Worm (Caenorhabditis elegans): Measurements from ENCODE around the gene Y32G9B.1.
"Not testable (repeated sequence)": the region's sequence is repeated elsewhere in the genome, so short reads cannot be mapped to it uniquely, and the experiment has no call there.

Gene Y32G9B.1

DNA sequence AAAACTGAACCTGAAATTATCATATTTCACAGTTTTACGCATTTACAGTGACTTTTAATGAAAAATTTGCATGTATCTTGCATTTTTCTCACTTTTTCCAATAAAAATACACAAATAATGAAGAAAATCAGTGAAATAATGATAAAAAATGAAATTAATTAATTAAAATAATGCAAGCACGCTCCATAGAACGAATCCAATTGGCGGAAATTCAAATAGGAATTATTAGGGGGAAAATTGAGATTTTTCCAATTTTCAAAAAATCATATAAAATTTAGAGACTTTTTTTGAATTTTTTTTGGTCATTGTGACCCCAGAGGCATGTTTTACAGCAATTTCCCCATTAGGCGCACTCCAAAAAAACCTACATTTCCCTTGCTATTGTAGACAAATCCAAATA is 9.1 kb downstream of the Y32G9B.1 start:
- no peak for TF ChIP-seq cnd-1 (tag; optimal IDR thresholded peaks at IDR 0.05)
- TF ChIP-seq unc-39 (tag; optimal IDR thresholded peaks at IDR 0.05), result no peak

DNA sequence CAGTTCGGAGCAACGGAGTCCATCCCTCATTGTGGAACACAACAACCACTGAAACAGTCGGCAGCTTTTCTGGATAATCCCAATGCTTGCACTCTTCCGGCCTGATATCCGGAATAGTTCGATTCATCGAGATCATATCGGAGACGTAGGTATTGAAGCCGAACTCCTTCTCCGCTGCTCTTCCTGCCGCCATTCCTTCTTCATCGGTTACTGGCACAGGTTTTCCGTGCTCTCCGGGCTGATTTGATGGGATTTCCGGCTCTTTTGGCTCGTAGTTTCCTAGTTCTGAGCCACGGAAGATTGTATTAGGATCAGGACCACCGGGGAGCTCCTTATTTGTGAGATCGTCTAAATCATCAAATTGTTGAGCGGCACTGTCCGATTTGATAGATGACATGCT is 9.9 kb downstream of the Y32G9B.1 start:
- no peak for TF ChIP-seq mep-1 (tag; optimal IDR thresholded peaks at IDR 0.05)
- no peak for TF ChIP-seq drap-1 (GFP tag; optimal IDR thresholded peaks at IDR 0.05)
- no peak for TF ChIP-seq M03D4.4 (tag; optimal IDR thresholded peaks at IDR 0.05)
- TF ChIP-seq ham-2 (GFP tag; optimal IDR thresholded peaks at IDR 0.05), result no peak
- TF ChIP-seq sptf-1 (tag; optimal IDR thresholded peaks at IDR 0.05), result no peak
- no peak for TF ChIP-seq mab-5 (tag; optimal IDR thresholded peaks at IDR 0.05)
- TF ChIP-seq bed-3 (GFP tag; optimal IDR thresholded peaks at IDR 0.05), result no peak
- no peak for TF ChIP-seq elt-3 (tag; optimal IDR thresholded peaks at IDR 0.05)
- TF ChIP-seq ceh-83 (GFP tag; optimal IDR thresholded peaks at IDR 0.05), result no peak
- TF ChIP-seq nhr-28 (tag; optimal IDR thresholded peaks at IDR 0.05), result no peak
- TF ChIP-seq ceh-39 (tag; optimal IDR thresholded peaks at IDR 0.05), result no peak
- no peak for TF ChIP-seq tbx-8 (GFP tag; optimal IDR thresholded peaks at IDR 0.05)
- TF ChIP-seq flh-1 (GFP tag; optimal IDR thresholded peaks at IDR 0.05), result no peak
- TF ChIP-seq blmp-1 (tag; optimal IDR thresholded peaks at IDR 0.05), result no peak
- no peak for TF ChIP-seq nhr-76 (tag; optimal IDR thresholded peaks at IDR 0.05)
- TF ChIP-seq lin-32 (GFP tag; optimal IDR thresholded peaks at IDR 0.05), result no peak
- no peak for TF ChIP-seq pha-4 (tag; optimal IDR thresholded peaks at IDR 0.05)
- no peak for TF ChIP-seq cnd-1 (tag; optimal IDR thresholded peaks at IDR 0.05)

DNA sequence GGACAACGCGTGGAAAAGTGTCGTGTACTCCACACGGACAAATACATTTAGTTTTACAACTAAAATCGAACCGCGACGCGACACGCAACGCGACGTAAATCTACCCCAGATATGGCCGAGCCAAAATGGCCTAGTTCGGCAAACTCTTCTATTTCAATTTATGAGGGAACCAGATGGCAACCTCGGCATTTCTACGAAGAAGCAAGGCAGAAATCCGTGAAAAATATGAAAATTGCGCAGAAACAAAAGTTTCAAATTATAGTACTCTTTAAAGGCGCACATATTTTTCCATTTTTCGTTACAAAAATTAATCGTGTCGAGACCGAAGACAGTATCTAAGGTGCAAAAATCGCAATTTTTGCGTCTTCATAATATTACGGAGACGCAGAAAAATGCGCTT is 15.1 kb downstream of the Y32G9B.1 start, which contains the start of gene Y46H3A.5:
Gene Y46H3A.5 (minus strand): TSS at position 101 of the 400 bp plus-strand sequence.
- TF ChIP-seq ceh-39 (tag; optimal IDR thresholded peaks at IDR 0.05); ceh-83 (GFP tag; optimal IDR thresholded peaks at IDR 0.05); nhr-237 (tag; optimal IDR thresholded peaks at IDR 0.05): not testable (repeated sequence)

DNA sequence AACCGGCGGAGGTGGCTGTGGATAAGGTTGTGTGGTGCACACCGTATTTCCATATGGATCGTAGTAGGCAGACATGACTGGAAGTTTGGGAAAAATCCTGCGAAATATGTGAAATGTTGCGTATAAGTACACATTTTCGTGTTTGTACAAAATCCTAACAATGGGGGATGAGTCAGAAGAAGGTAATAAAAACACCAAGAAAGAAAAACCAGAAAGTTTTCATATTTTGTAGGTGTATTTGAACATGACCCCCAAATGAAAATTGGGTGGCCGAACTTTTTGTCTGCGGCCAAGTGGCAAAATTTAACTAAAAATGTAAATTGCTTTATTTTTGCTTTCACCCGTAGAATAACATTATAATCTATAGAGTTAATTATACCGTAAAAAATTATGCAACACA is 18.8 kb downstream of the Y32G9B.1 start, which contains the start of gene Y46H3A.4:
Gene Y46H3A.4 (minus strand): TSS at position 101 of the 400 bp plus-strand sequence.
- TF ChIP-seq snpc-4 (tag; optimal IDR thresholded peaks at IDR 0.05), result no peak

DNA sequence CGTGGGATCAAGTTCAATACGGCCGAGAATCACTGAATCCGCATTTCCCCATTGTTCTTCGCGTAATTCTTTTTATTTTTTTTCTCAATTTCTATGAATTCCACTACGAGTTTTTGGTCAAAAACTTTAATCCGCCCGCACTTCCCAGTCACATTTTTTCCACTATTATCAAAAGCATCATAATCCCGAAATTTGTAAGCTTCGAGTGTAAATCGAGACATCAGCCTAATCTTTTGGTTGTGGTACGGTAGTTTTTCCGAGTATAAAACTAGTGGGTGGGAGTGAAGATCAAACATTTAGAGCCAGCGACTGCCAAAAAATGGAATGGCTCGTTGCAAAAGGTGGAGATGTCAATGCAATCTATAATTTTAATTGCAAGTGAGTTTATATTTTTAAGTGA is 22.7 kb downstream of the Y32G9B.1 start, which contains the start of gene srt-42:
Gene srt-42 (plus strand): TSS at position 301 of the 400 bp plus-strand sequence.
- TF ChIP-seq bed-3 (GFP tag; optimal IDR thresholded peaks at IDR 0.05) (no peak), lsy-2 (tag; optimal IDR thresholded peaks at IDR 0.05) (no peak), unc-62 (GFP tag; optimal IDR thresholded peaks at IDR 0.05) (no peak), sem-2 (GFP tag; optimal IDR thresholded peaks at IDR 0.05) (no peak), elt-3 (tag; optimal IDR thresholded peaks at IDR 0.05) (no peak), nhr-76 (tag; optimal IDR thresholded peaks at IDR 0.05) (no peak), nhr-237 (tag; optimal IDR thresholded peaks at IDR 0.05) (no peak), mab-5 (tag; optimal IDR thresholded peaks at IDR 0.05) (no peak), ceh-39 (tag; optimal IDR thresholded peaks at IDR 0.05) (no peak), tbx-8 (GFP tag; optimal IDR thresholded peaks at IDR 0.05) (no peak), lin-32 (GFP tag; optimal IDR thresholded peaks at IDR 0.05) (no peak), ceh-83 (GFP tag; optimal IDR thresholded peaks at IDR 0.05) (no peak), ham-2 (GFP tag; optimal IDR thresholded peaks at IDR 0.05) (no peak), unc-39 (tag; optimal IDR thresholded peaks at IDR 0.05) (no peak), ces-1 (GFP tag; optimal IDR thresholded peaks at IDR 0.05) (no peak), zip-8 (tag; optimal IDR thresholded peaks at IDR 0.05) (no peak), lin-13 (tag; optimal IDR thresholded peaks at IDR 0.05) (no peak), nhr-28 (tag; optimal IDR thresholded peaks at IDR 0.05) (no peak), flh-1 (GFP tag; optimal IDR thresholded peaks at IDR 0.05) (no peak)

DNA sequence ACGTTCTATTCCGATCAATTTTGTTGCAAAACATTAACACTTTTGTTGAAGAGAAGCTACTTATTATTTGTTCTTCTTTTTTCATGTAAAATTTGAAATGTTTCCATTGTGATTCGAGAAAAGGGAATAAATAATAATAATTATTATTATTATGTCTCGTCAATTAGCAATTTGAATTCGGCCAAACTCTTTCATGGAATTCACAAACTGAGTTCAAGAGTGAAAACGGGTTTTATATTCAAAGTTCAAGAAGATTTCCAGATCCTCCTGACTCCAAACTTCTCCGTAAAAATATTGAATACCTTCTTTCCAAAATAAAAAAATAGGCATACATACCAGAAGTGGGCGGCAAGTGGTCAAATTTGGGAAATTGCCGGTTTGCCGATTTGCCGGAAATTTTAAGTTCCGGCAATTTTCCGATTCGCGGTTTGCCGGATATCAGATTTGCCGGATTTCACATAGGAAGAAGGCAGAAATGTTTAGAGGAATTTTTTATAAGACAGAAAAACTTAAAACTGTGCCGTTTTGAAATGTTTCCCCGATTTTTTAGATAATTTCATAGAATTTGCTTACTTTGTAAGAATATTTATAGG is 24.1 kb downstream of the Y32G9B.1 start:
- TF ChIP-seq lin-32 (GFP tag; optimal IDR thresholded peaks at IDR 0.05) (no peak), unc-120 (tag; optimal IDR thresholded peaks at IDR 0.05; ENCODE audit: poor library complexity, severe bottlenecking) (no peak), sem-2 (GFP tag; optimal IDR thresholded peaks at IDR 0.05) (no peak), M03D4.4 (tag; optimal IDR thresholded peaks at IDR 0.05) (no peak), tbx-8 (GFP tag; optimal IDR thresholded peaks at IDR 0.05) (no peak), mls-2 (tag; optimal IDR thresholded peaks at IDR 0.05) (no peak), sptf-1 (tag; optimal IDR thresholded peaks at IDR 0.05) (no peak), ceh-83 (GFP tag; optimal IDR thresholded peaks at IDR 0.05) (no peak), pha-4 (tag; optimal IDR thresholded peaks at IDR 0.05) (no peak), lsy-2 (tag; optimal IDR thresholded peaks at IDR 0.05) (no peak)

Data from whole organism, mixed stage, embryonic.